Fruit fly (Drosophila melanogaster) whole organism, embryonic: ENCODE data around the gene CG9581.
A peak's percentile ranks its signal among the peaks of the same experiment; 100 is the strongest.

Experiments
- Ada2b ChIP-seq: fragments of 200-800 bp; sonication (Bioruptor generic); IDR thresholded peaks from 2 replicates; pipeline ENCODE4 v1.3.6; 2022; ENCODE audit warnings: missing biosample characterization, missing genetic modification characterization
- B-H2 ChIP-seq: fragments of 200-800 bp; sonication (Bioruptor generic); optimal IDR thresholded peaks from 2 replicates; lab custom pipeline; 2018; ENCODE audit warnings: missing biosample characterization, mild to moderate bottlenecking, missing genetic modification characterization
- BEAF-32 ChIP-seq: fragments of 200-800 bp; sonication (Bioruptor generic); optimal IDR thresholded peaks from 3 replicates; lab custom pipeline; 2017; ENCODE audit warnings: missing biosample characterization, missing genetic modification characterization, mild to moderate bottlenecking, moderate library complexity, missing genetic modification reagents
- C15 ChIP-seq: fragments of 200-800 bp; sonication (Bioruptor generic); IDR thresholded peaks from 3 replicates; pipeline ENCODE4 v1.3.6; 2022; ENCODE audit warnings: missing biosample characterization, missing genetic modification characterization
- CG12155 ChIP-seq: fragments of 200-800 bp; sonication (Bioruptor generic); optimal IDR thresholded peaks from 3 replicates; lab custom pipeline; 2016; ENCODE audit warnings: missing biosample characterization, missing genetic modification characterization
- CG12391 ChIP-seq: fragments of 200-800 bp; sonication (Bioruptor generic); optimal IDR thresholded peaks from 3 replicates; lab custom pipeline; 2018; ENCODE audit warnings: missing biosample characterization, mild to moderate bottlenecking, missing genetic modification characterization, moderate library complexity
- CG13296 ChIP-seq: fragments of 200-800 bp; sonication (Bioruptor generic); optimal IDR thresholded peaks from 3 replicates; lab custom pipeline; 2018; ENCODE audit warnings: missing biosample characterization, mild to moderate bottlenecking, missing genetic modification characterization
- CG1602 ChIP-seq: fragments of 200-800 bp; sonication (Bioruptor generic); optimal IDR thresholded peaks from 3 replicates; lab custom pipeline; 2016; ENCODE audit warnings: missing biosample characterization, missing genetic modification characterization
- CG1647 ChIP-seq: fragments of 200-800 bp; sonication (Bioruptor generic); optimal IDR thresholded peaks from 3 replicates; lab custom pipeline; 2016; ENCODE audit warnings: missing biosample characterization, missing genetic modification characterization
- CG16779 ChIP-seq: fragments of 200-800 bp; sonication (Bioruptor generic); IDR thresholded peaks from 2 replicates; pipeline ENCODE4 v1.3.6; 2022; ENCODE audit warnings: missing biosample characterization, missing genetic modification characterization
- CG30403 ChIP-seq: fragments of 200-800 bp; sonication (Bioruptor generic); optimal IDR thresholded peaks from 3 replicates; lab custom pipeline; 2016; ENCODE audit warnings: missing biosample characterization, missing genetic modification characterization
- CG30431 ChIP-seq: fragments of 200-800 bp; sonication (Bioruptor generic); optimal IDR thresholded peaks from 2 replicates; lab custom pipeline; 2017; ENCODE audit warnings: missing biosample characterization, missing genetic modification characterization
- CG34376 ChIP-seq: fragments of 200-800 bp; sonication (Bioruptor generic); optimal IDR thresholded peaks from 2 replicates; lab custom pipeline; 2018; ENCODE audit warnings: missing biosample characterization, mild to moderate bottlenecking, missing genetic modification characterization
- CG34422 ChIP-seq: fragments of 200-800 bp; sonication (Bioruptor generic); IDR thresholded peaks from 3 replicates; pipeline ENCODE4 v1.3.6; 2022; ENCODE audit warnings: missing biosample characterization, missing genetic modification characterization
- CG4820 ChIP-seq: fragments of 200-800 bp; sonication (Bioruptor generic); optimal IDR thresholded peaks from 3 replicates; lab custom pipeline; 2016; ENCODE audit warnings: missing biosample characterization, missing genetic modification characterization
- CG6813 ChIP-seq: fragments of 200-800 bp; sonication (Bioruptor generic); optimal IDR thresholded peaks from 2 replicates; lab custom pipeline; 2017; ENCODE audit warnings: missing biosample characterization, missing genetic modification characterization, mild to moderate bottlenecking, moderate library complexity, missing genetic modification reagents
- CG7372 ChIP-seq: fragments of 200-800 bp; sonication (Bioruptor generic); IDR thresholded peaks from 2 replicates; pipeline ENCODE4 v1.3.6; 2022; ENCODE audit warnings: missing biosample characterization, missing genetic modification characterization
- CG7839 ChIP-seq: fragments of 200-800 bp; sonication (Bioruptor generic); optimal IDR thresholded peaks from 3 replicates; lab custom pipeline; 2018; ENCODE audit warnings: missing biosample characterization, mild to moderate bottlenecking, missing genetic modification characterization, moderate library complexity
- CG8359 ChIP-seq: fragments of 200-800 bp; sonication (Bioruptor generic); optimal IDR thresholded peaks from 2 replicates; lab custom pipeline; 2017; ENCODE audit warnings: missing biosample characterization, mild to moderate bottlenecking, missing genetic modification characterization, borderline replicate concordance
- CG8944 ChIP-seq: fragments of 200-800 bp; sonication (Bioruptor generic); optimal IDR thresholded peaks from 3 replicates; lab custom pipeline; 2016; ENCODE audit warnings: missing biosample characterization, missing genetic modification characterization
- CG9797 ChIP-seq: fragments of 200-800 bp; sonication (Bioruptor generic); optimal IDR thresholded peaks from 3 replicates; lab custom pipeline; 2018; ENCODE audit warnings: missing biosample characterization, mild to moderate bottlenecking, missing genetic modification characterization
- CHES-1-like ChIP-seq: fragments of 200-800 bp; sonication (Bioruptor generic); optimal IDR thresholded peaks from 2 replicates; lab custom pipeline; 2016; ENCODE audit warnings: missing biosample characterization, missing genetic modification characterization
- Chrac-16 ChIP-seq: fragments of 200-800 bp; sonication (Bioruptor generic); optimal IDR thresholded peaks from 3 replicates; lab custom pipeline; 2016; ENCODE audit warnings: missing biosample characterization, missing genetic modification characterization
- Deaf1 ChIP-seq: fragments of 200-800 bp; optimal IDR thresholded peaks from 3 replicates; lab custom pipeline; 2019; ENCODE audit warnings: missing biosample characterization, mild to moderate bottlenecking, missing genetic modification characterization, moderate library complexity
- E2f2 ChIP-seq: fragments of 200-800 bp; sonication (Bioruptor generic); IDR thresholded peaks from 2 replicates; pipeline ENCODE4 v1.3.6; 2022; ENCODE audit warnings: missing biosample characterization, missing genetic modification characterization
- Ets97D ChIP-seq: fragments of 200-800 bp; sonication (Bioruptor generic); optimal IDR thresholded peaks from 3 replicates; lab custom pipeline; 2016; ENCODE audit warnings: missing biosample characterization, missing genetic modification characterization
- Gug ChIP-seq: fragments of 200-800 bp; sonication (Bioruptor generic); IDR thresholded peaks from 4 replicates; pipeline ENCODE4 v1.3.6; 2022; ENCODE audit warnings: missing biosample characterization, missing genetic modification characterization
- Hr78 ChIP-seq, 2 experiments: fragments of 200-800 bp in 1 of 2; fragments of >200 bp in 1 of 2; sonication (Bioruptor generic) in 1 of 2; optimal IDR thresholded peaks; 2 replicates each; lab custom pipeline; 2017 to 2019; ENCODE audit warnings: missing biosample characterization in 2 of 2, missing genetic modification characterization in 2 of 2, mild to moderate bottlenecking in 1 of 2, moderate library complexity in 1 of 2
- Jarid2 ChIP-seq: fragments of 200-800 bp; sonication (Bioruptor generic); optimal IDR thresholded peaks from 3 replicates; lab custom pipeline; 2017; ENCODE audit warnings: mild to moderate bottlenecking, missing biosample characterization, missing genetic modification reagents, missing genetic modification characterization
- Lhr ChIP-seq: fragments of 200-800 bp; sonication (Bioruptor generic); optimal IDR thresholded peaks from 3 replicates; lab custom pipeline; 2017; ENCODE audit warnings: mild to moderate bottlenecking, missing biosample characterization, missing genetic modification reagents, missing genetic modification characterization
- Lim3 ChIP-seq: fragments of 200-800 bp; sonication (Bioruptor generic); IDR thresholded peaks from 2 replicates; pipeline ENCODE4 v1.3.6; 2022; ENCODE audit warnings: missing biosample characterization, missing genetic modification characterization
- Max ChIP-seq: fragments of 200-800 bp; sonication (Bioruptor generic); optimal IDR thresholded peaks from 2 replicates; lab custom pipeline; 2016; ENCODE audit warnings: missing biosample characterization, mild to moderate bottlenecking, missing genetic modification characterization
- NC2β ChIP-seq: fragments of 200-800 bp; sonication (Bioruptor generic); optimal IDR thresholded peaks from 2 replicates; lab custom pipeline; 2016; ENCODE audit warnings: missing biosample characterization, missing genetic modification characterization
- PHDP ChIP-seq: fragments of 200-800 bp; sonication (Bioruptor generic); optimal IDR thresholded peaks from 3 replicates; lab custom pipeline; 2018; ENCODE audit warnings: missing biosample characterization, mild to moderate bottlenecking, missing genetic modification characterization, moderate library complexity
- Ptx1 ChIP-seq: fragments of 200-800 bp; sonication (Bioruptor generic); IDR thresholded peaks from 2 replicates; pipeline ENCODE4 v1.3.6; 2022; ENCODE audit warnings: missing biosample characterization, missing genetic modification characterization
- Ravus ChIP-seq: fragments of 200-800 bp; sonication (Bioruptor generic); IDR thresholded peaks from 2 replicates; pipeline ENCODE4 v1.3.6; 2022; ENCODE audit warnings: missing biosample characterization, missing genetic modification characterization
- Trl ChIP-seq, 3 experiments: fragments of >200 bp in 2 of 3; fragments of 200-800 bp in 1 of 3; sonication (Bioruptor generic) in 1 of 3; optimal IDR thresholded peaks; 2 replicates in 1 of 3; 3 replicates in 2 of 3; lab custom pipeline; 2016 to 2017; ENCODE audit warnings: missing biosample characterization in 1 of 3, missing genetic modification characterization in 1 of 3
- Xbp1 ChIP-seq: fragments of 200-800 bp; sonication (Bioruptor generic); optimal IDR thresholded peaks from 3 replicates; lab custom pipeline; 2016; ENCODE audit warnings: missing biosample characterization, mild to moderate bottlenecking, missing genetic modification characterization
- bowl ChIP-seq: fragments of 200-800 bp; sonication (Bioruptor generic); IDR thresholded peaks from 2 replicates; pipeline ENCODE4 v1.3.6; 2022; ENCODE audit warnings: missing biosample characterization, missing genetic modification characterization
- chif ChIP-seq, 2 experiments: fragments of 200-800 bp; sonication (Bioruptor generic); optimal IDR thresholded peaks; 3 replicates each; lab custom pipeline; 2016; ENCODE audit warnings: missing biosample characterization in 2 of 2, missing genetic modification characterization in 2 of 2
- dmrt11E ChIP-seq: fragments of 200-800 bp; sonication (Bioruptor generic); optimal IDR thresholded peaks from 3 replicates; lab custom pipeline; 2018; ENCODE audit warnings: missing biosample characterization, mild to moderate bottlenecking, missing genetic modification characterization, moderate library complexity
- dpn ChIP-seq, 2 experiments: fragments of 200-800 bp; sonication (Bioruptor generic); optimal IDR thresholded peaks; 3 replicates each; lab custom pipeline; 2016; ENCODE audit warnings: missing biosample characterization in 2 of 2, missing genetic modification characterization in 2 of 2
- ftz-f1 ChIP-seq: fragments of 200-800 bp; sonication (Bioruptor generic); optimal IDR thresholded peaks from 2 replicates; lab custom pipeline; 2016; ENCODE audit warnings: missing biosample characterization, missing genetic modification characterization
- klu ChIP-seq: fragments of 200-800 bp; sonication (Bioruptor generic); IDR thresholded peaks from 2 replicates; pipeline ENCODE4 v1.3.6; 2022; ENCODE audit warnings: missing biosample characterization, missing genetic modification characterization
- pb ChIP-seq: fragments of 200-800 bp; sonication (Bioruptor generic); optimal IDR thresholded peaks from 3 replicates; lab custom pipeline; 2016; ENCODE audit warnings: missing biosample characterization, missing genetic modification characterization
- pum ChIP-seq: fragments of 200-800 bp; sonication (Bioruptor generic); optimal IDR thresholded peaks from 2 replicates; lab custom pipeline; 2016; ENCODE audit warnings: missing biosample characterization, missing genetic modification characterization
- seq ChIP-seq: fragments of 200-800 bp; sonication (Bioruptor generic); IDR thresholded peaks from 2 replicates; pipeline ENCODE4 v1.3.6; 2022; ENCODE audit warnings: missing biosample characterization, missing genetic modification characterization
- slou ChIP-seq: fragments of 200-800 bp; sonication (Bioruptor generic); optimal IDR thresholded peaks from 3 replicates; lab custom pipeline; 2016; ENCODE audit warnings: missing biosample characterization, missing genetic modification characterization
- tll ChIP-seq, 2 experiments: fragments of 200-800 bp in 1 of 2; fragments of >200 bp in 1 of 2; sonication (Bioruptor generic) in 1 of 2; optimal IDR thresholded peaks; 2 replicates each; lab custom pipeline; 2017 to 2019; ENCODE audit warnings: missing biosample characterization in 2 of 2, missing genetic modification characterization in 2 of 2, mild to moderate bottlenecking in 1 of 2, moderate library complexity in 1 of 2
- z ChIP-seq: fragments of 200-800 bp; sonication (Bioruptor generic); IDR thresholded peaks from 3 replicates; pipeline ENCODE4 v1.3.6; 2022; ENCODE audit warnings: missing biosample characterization, missing genetic modification characterization
- zfh1 ChIP-seq: fragments of 200-800 bp; sonication (Bioruptor generic); IDR thresholded peaks from 3 replicates; pipeline ENCODE4 v1.3.6; 2022; ENCODE audit warnings: missing biosample characterization, missing genetic modification characterization

The CG9581 gene

dm6 chrX:20159679-20160140, 10.1 kb downstream of the CG9581 start, which contains the start of gene Rab35 (continued):
- TF ChIP-seq Trl (optimal IDR thresholded peaks at IDR 0.05; lab: Kevin White, UChicago) (no peak), Trl (GFP tag; optimal IDR thresholded peaks at IDR 0.05; lab: Kevin White, UChicago) (no peak), Ravus (no peak), CG7839 (tag; lab: Kevin White, UChicago) (peak; percentile 7), dpn (GFP tag; optimal IDR thresholded peaks at IDR 0.05; lab: Kevin White, UChicago) (no peak), Ada2b (no peak), CG34376 (no peak), Max (peak; percentile 19), zfh1 (GFP tag; lab: Robert Waterston, UW) (0 out of 3 replicates have a peak, but pooled peaks have one; percentile 30), tll (GFP tag; optimal IDR thresholded peaks at IDR 0.05; lab: Kevin White, UChicago) (no peak), bowl (GFP tag; lab: Robert Waterston, UW) (no peak), seq (GFP tag; lab: Robert Waterston, UW) (no peak), NC2β (GFP tag; lab: Kevin White, UChicago) (no peak), PHDP (tag; lab: Kevin White, UChicago) (no peak), Chrac-16 (GFP tag; lab: Kevin White, UChicago) (peak; percentile 23), CG13296 (GFP tag; lab: Kevin White, UChicago) (no peak), B-H2 (no peak), CG8944 (GFP tag; lab: Kevin White, UChicago) (no peak), pb (GFP tag; lab: Kevin White, UChicago) (no peak), CG16779 (GFP tag; lab: Robert Waterston, UW) (no peak), CG6813 (GFP tag; lab: Kevin White, UChicago) (no peak), Lhr (GFP tag; lab: Kevin White, UChicago) (peak; percentile 66), CG30431 (GFP tag; lab: Kevin White, UChicago) (no peak), klu (GFP tag; lab: Robert Waterston, UW) (no peak), CG1647 (no peak), dmrt11E (tag; lab: Kevin White, UChicago) (no peak), Xbp1 (GFP tag; lab: Kevin White, UChicago) (peak; percentile 31), Deaf1 (tag; lab: Kevin White, UChicago) (no peak), CG8359 (GFP tag; lab: Kevin White, UChicago) (no peak), Ptx1 (GFP tag; lab: Robert Waterston, UW) (no peak; the same call in 1 of the 2 replicates), CG12155 (GFP tag; lab: Kevin White, UChicago) (no peak), BEAF-32 (GFP tag; lab: Kevin White, UChicago) (peak; percentile 96), pum (GFP tag; lab: Kevin White, UChicago) (no peak), Ets97D (GFP tag; lab: Kevin White, UChicago) (peak; percentile 44), Hr78 (GFP tag; optimal IDR thresholded peaks at IDR 0.05; lab: Kevin White, UChicago) (no peak), CG9797 (GFP tag; lab: Kevin White, UChicago) (peak; percentile 10), CG12391 (tag; lab: Kevin White, UChicago) (peak; percentile 57), Gug (peak; percentile 25; the same call in 1 of the 4 replicates), C15 (GFP tag; lab: Robert Waterston, UW) (no peak), slou (GFP tag; lab: Kevin White, UChicago) (no peak), CHES-1-like (GFP tag; lab: Kevin White, UChicago) (no peak), Lim3 (no peak), chif (GFP tag; optimal IDR thresholded peaks at IDR 0.05; lab: Kevin White, UChicago) (no peak), CG30403 (GFP tag; lab: Kevin White, UChicago) (peak; percentile 47), CG4820 (peak; percentile 11), E2f2 (GFP tag; lab: Robert Waterston, UW) (peak; percentile 90), ftz-f1 (GFP tag; lab: Kevin White, UChicago) (no peak), Jarid2 (GFP tag; lab: Kevin White, UChicago) (no peak), CG34422 (no peak), CG1602 (GFP tag; lab: Kevin White, UChicago) (no peak), z (GFP tag; lab: Robert Waterston, UW) (no peak), CG7372 (GFP tag; lab: Robert Waterston, UW) (no peak)
